Worm (Caenorhabditis elegans): ENCODE results near the gene cdc-73.

Gene cdc-73

ce11 chrIV:4083094-4083493, 40.7 kb downstream of the cdc-73 start:
- TF ChIP-seq nhr-43 (tag; optimal IDR thresholded peaks at IDR 0.05; ENCODE audit: poor library complexity, severe bottlenecking) (no peak), ama-1 (optimal IDR thresholded peaks at IDR 0.05) (peak; percentile 52), nhr-28 (tag; optimal IDR thresholded peaks at IDR 0.05) (no peak), eor-1 (tag; optimal IDR thresholded peaks at IDR 0.05) (no peak)

ce11 chrIV:4084109-4084508, 41.7 kb downstream of the cdc-73 start, which contains the start of gene C35B1.5:
C35B1.5 (minus strand) TSS chrIV:4084209.
- TF ChIP-seq lin-15B (tag; optimal IDR thresholded peaks at IDR 0.05) (no peak), nhr-76 (tag; optimal IDR thresholded peaks at IDR 0.05) (no peak), lin-39 (tag; optimal IDR thresholded peaks at IDR 0.05) (no peak), eor-1 (tag; optimal IDR thresholded peaks at IDR 0.05) (no peak), lsy-12 (tag; optimal IDR thresholded peaks at IDR 0.05) (no peak), elt-1 (tag; optimal IDR thresholded peaks at IDR 0.05) (no peak), unc-39 (tag; optimal IDR thresholded peaks at IDR 0.05) (no peak), ceh-28 (tag; optimal IDR thresholded peaks at IDR 0.05) (no peak), fkh-10 (GFP tag; optimal IDR thresholded peaks at IDR 0.05) (no peak), daf-12 (tag; optimal IDR thresholded peaks at IDR 0.05) (no peak), skn-1 (tag; optimal IDR thresholded peaks at IDR 0.05) (no peak), nhr-12 (tag; optimal IDR thresholded peaks at IDR 0.05) (no peak), ZK546.5 (tag; optimal IDR thresholded peaks at IDR 0.05) (no peak), nhr-237 (tag; optimal IDR thresholded peaks at IDR 0.05) (no peak), pqm-1 (tag; optimal IDR thresholded peaks at IDR 0.05) (no peak), nhr-43 (tag; optimal IDR thresholded peaks at IDR 0.05; ENCODE audit: poor library complexity, severe bottlenecking) (no peak), ztf-11 (tag; optimal IDR thresholded peaks at IDR 0.05) (no peak), zag-1 (tag; optimal IDR thresholded peaks at IDR 0.05) (no peak)

- TF ChIP-seq skn-1 (tag; optimal IDR thresholded peaks at IDR 0.05) (peak; percentile 98), pqm-1 (tag; optimal IDR thresholded peaks at IDR 0.05) (peak; percentile 47), elt-2 (tag; optimal IDR thresholded peaks at IDR 0.05) (peak; percentile 65), lsy-12 (tag; optimal IDR thresholded peaks at IDR 0.05) (no peak), pha-4 (tag; optimal IDR thresholded peaks at IDR 0.05) (peak; percentile 30), ama-1 (optimal IDR thresholded peaks at IDR 0.05) (no peak)
Measured at ce11 chrIV:4085022-4085421, 42.6 kb downstream of the cdc-73 start.

- TF ChIP-seq nhr-77 (tag; optimal IDR thresholded peaks at IDR 0.05) (no peak), jun-1 (tag; optimal IDR thresholded peaks at IDR 0.05) (no peak), elt-3 (tag; optimal IDR thresholded peaks at IDR 0.05) (no peak), snpc-4 (tag; optimal IDR thresholded peaks at IDR 0.05) (no peak), nhr-11 (tag; optimal IDR thresholded peaks at IDR 0.05) (no peak), nhr-23 (tag; optimal IDR thresholded peaks at IDR 0.05) (no peak), ztf-4 (tag; optimal IDR thresholded peaks at IDR 0.05) (no peak), R02D3.7 (tag; optimal IDR thresholded peaks at IDR 0.05) (no peak), ZK546.5 (tag; optimal IDR thresholded peaks at IDR 0.05) (no peak), elt-2 (tag; optimal IDR thresholded peaks at IDR 0.05) (no peak), ceh-82 (tag; optimal IDR thresholded peaks at IDR 0.05) (no peak), lin-15B (tag; optimal IDR thresholded peaks at IDR 0.05) (peak; percentile 2), nhr-76 (tag; optimal IDR thresholded peaks at IDR 0.05) (no peak), zag-1 (tag; optimal IDR thresholded peaks at IDR 0.05) (no peak), nhr-43 (tag; optimal IDR thresholded peaks at IDR 0.05; ENCODE audit: poor library complexity, severe bottlenecking) (no peak), hmg-11 (tag; optimal IDR thresholded peaks at IDR 0.05) (peak; percentile 4), fkh-2 (tag; optimal IDR thresholded peaks at IDR 0.05) (no peak), aly-2 (tag; optimal IDR thresholded peaks at IDR 0.05) (no peak), daf-12 (tag; optimal IDR thresholded peaks at IDR 0.05) (no peak), egl-27 (tag; optimal IDR thresholded peaks at IDR 0.05) (no peak), unc-39 (tag; optimal IDR thresholded peaks at IDR 0.05) (no peak), pqm-1 (tag; optimal IDR thresholded peaks at IDR 0.05) (no peak), nfya-1 (tag; optimal IDR thresholded peaks at IDR 0.05; ENCODE audit: insufficient read depth) (peak; percentile 14), ztf-11 (tag; optimal IDR thresholded peaks at IDR 0.05) (no peak)
Measured at ce11 chrIV:4085787-4086262, 43.5 kb downstream of the cdc-73 start, which contains the start of gene C35B1.2. C35B1.2 (plus strand) TSS chrIV:4086212.
